Worm (Caenorhabditis elegans): ENCODE results near the gene prx-14.

The prx-14 gene

DNA sequence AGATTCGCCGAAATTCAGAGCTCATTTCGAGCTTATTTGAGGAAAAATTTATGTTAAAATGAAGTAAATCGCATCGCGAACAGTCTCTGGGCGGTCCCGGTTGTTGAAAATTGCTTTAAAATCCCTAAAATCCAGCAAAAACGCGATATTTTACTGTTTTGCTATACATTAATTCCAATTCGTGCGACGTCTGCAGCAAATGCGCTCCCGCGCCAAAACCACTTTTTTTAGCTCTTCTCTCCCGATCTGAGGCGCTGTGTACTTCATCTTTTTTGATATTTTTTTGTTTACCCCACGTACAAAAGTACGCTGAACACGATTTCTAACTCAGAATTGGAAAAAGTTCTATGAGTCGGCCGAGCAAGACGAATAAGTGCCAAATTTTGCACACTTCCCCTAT is 16.1 kb downstream of the prx-14 start, which contains the start of gene R07H5.16:
R07H5.16 (plus strand) TSS at position 348 of the 400 bp plus-strand sequence.
- TF ChIP-seq Y67H2A.10 (GFP tag; conservative IDR thresholded peaks at IDR 0.05) (0 out of 2 replicates have a peak, but pooled peaks have one; percentile 10), D2030.7 (GFP tag; IDR thresholded peaks at IDR 0.05) (peak; percentile 32; the same call in 1 of the 2 replicates), ztf-28 (GFP tag; IDR thresholded peaks at IDR 0.05) (0 out of 2 replicates have a peak, but pooled peaks have one; percentile 53), aptf-2 (GFP tag; conservative IDR thresholded peaks at IDR 0.05) (peak; percentile 81), egrh-3 (GFP tag; IDR thresholded peaks at IDR 0.05) (0 out of 2 replicates have a peak, but pooled peaks have one; percentile 21), attf-3 (GFP tag; conservative IDR thresholded peaks at IDR 0.05) (peak; percentile 46; the same call in 1 of the 2 replicates), dox-1 (GFP tag; IDR thresholded peaks at IDR 0.05) (0 out of 2 replicates have a peak, but pooled peaks have one; percentile 12), ceh-100 (GFP tag; IDR thresholded peaks at IDR 0.05) (peak; percentile 92), ztf-25 (GFP tag; IDR thresholded peaks at IDR 0.05) (0 out of 2 replicates have a peak, but pooled peaks have one; percentile 64), mcd-1 (GFP tag; IDR thresholded peaks at IDR 0.05) (peak; percentile 79)

DNA sequence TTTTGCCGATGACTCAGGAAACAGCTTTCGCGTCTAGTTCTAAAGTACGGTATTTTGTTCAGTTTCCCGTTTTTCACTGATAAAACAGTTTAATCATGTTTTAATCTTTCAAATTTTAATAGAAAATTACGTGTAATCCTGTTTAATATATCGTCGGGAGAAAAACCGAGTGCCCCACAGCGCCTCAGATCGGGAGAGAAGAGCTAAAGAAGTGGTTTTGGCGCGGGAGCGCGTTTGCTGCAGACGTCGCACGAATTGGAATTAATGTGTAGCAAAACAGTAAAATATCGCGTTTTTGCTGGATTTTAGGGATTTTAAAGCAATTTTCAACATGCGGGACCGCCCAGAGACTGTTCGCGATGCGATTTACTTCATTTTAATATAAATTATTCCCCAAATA is 17.8 kb downstream of the prx-14 start:
- TF ChIP-seq attf-3 (GFP tag; conservative IDR thresholded peaks at IDR 0.05) (0 out of 2 replicates have a peak, but pooled peaks have one; percentile 38), mcd-1 (GFP tag; IDR thresholded peaks at IDR 0.05) (peak; percentile 77), ztf-28 (GFP tag; IDR thresholded peaks at IDR 0.05) (peak; percentile 78; the same call in 1 of the 2 replicates), egrh-3 (GFP tag; IDR thresholded peaks at IDR 0.05) (peak; percentile 47; the same call in 1 of the 2 replicates), aptf-2 (GFP tag; conservative IDR thresholded peaks at IDR 0.05) (peak; percentile 74), ztf-25 (GFP tag; IDR thresholded peaks at IDR 0.05) (peak; percentile 81), dox-1 (GFP tag; IDR thresholded peaks at IDR 0.05) (0 out of 2 replicates have a peak, but pooled peaks have one; percentile 45), C17E4.6 (GFP tag; IDR thresholded peaks at IDR 0.05) (peak; percentile 27; the same call in 1 of the 2 replicates), D2030.7 (GFP tag; IDR thresholded peaks at IDR 0.05) (peak; percentile 49), ceh-100 (GFP tag; IDR thresholded peaks at IDR 0.05) (peak; percentile 89)

DNA sequence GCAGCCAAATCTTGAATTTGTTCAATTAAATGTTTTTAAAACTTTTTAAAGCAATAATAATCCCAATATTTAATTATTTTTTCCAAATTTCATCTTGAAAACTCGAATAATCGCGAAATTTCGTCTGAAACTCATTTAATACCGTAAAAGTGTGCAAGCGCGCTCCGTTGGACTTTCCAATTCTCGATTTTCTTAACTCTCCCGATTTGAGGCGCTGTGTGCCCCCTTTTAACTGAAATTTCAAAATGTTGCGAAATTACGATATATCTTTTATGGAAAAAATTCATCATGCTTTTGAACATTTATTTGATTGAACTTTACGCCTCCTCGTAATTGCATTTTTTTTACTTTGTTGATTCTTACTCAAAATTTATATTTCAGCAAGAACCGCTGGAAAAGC is 19.5 kb downstream of the prx-14 start, which contains the start of gene R07H5.11:
R07H5.11 (plus strand) TSS at position 380 of the 400 bp plus-strand sequence.
- TF ChIP-seq cebp-1 (GFP tag; IDR thresholded peaks at IDR 0.05) (peak; percentile 78), cebp-1 (tag; optimal IDR thresholded peaks at IDR 0.05) (peak; percentile 70), mcd-1 (GFP tag; IDR thresholded peaks at IDR 0.05) (peak; percentile 60)

- no peak for TF ChIP-seq attf-3 (GFP tag; conservative IDR thresholded peaks at IDR 0.05)
These were observed 24.3 kb downstream of the prx-14 start, which contains the start of gene R07H5.9 for ce11 chrIV:11207186-11207585. Gene R07H5.9 (plus strand): TSS chrIV:11207486.

- peak; percentile 83 for TF ChIP-seq attf-3 (GFP tag; conservative IDR thresholded peaks at IDR 0.05)
- no peak for TF ChIP-seq ztf-3 (GFP tag; optimal IDR thresholded peaks at IDR 0.05)
These were observed 27.9 kb downstream of the prx-14 start, which contains the start of gene adk-1 for ce11 chrIV:11210781-11211256. Gene adk-1 (minus strand): TSS chrIV:11210831.

- TF ChIP-seq nhr-80 (tag; optimal IDR thresholded peaks at IDR 0.05) (peak; percentile 70), bed-2 (GFP tag; IDR thresholded peaks at IDR 0.05) (no peak)
These were observed 28.6 kb downstream of the prx-14 start for ce11 chrIV:11211547-11211946.

- TF ChIP-seq ztf-18 (tag; optimal IDR thresholded peaks at IDR 0.05) (no peak), hsf-1 (GFP tag; IDR thresholded peaks at IDR 0.05) (no peak), nhr-27 (tag; optimal IDR thresholded peaks at IDR 0.05) (no peak), ets-4 (GFP tag; optimal IDR thresholded peaks at IDR 0.05) (no peak), rec-8 (tag; optimal IDR thresholded peaks at IDR 0.05) (no peak), let-607 (tag; optimal IDR thresholded peaks at IDR 0.05) (no peak), snpc-4 (GFP tag; optimal IDR thresholded peaks at IDR 0.05) (no peak), snpc-4 (tag; optimal IDR thresholded peaks at IDR 0.05) (no peak), pbrm-1 (GFP tag; IDR thresholded peaks at IDR 0.05) (no peak), B0035.1 (tag; optimal IDR thresholded peaks at IDR 0.05) (no peak)
These were observed 30.0 kb downstream of the prx-14 start for ce11 chrIV:11212978-11213377.
